Worm (Caenorhabditis elegans): Measurements from ENCODE around the gene F47B7.5.

- TF ChIP-seq blmp-1 (tag; optimal IDR thresholded peaks at IDR 0.05) (no peak), tlp-1 (tag; optimal IDR thresholded peaks at IDR 0.05) (no peak), nhr-76 (tag; optimal IDR thresholded peaks at IDR 0.05) (no peak), egl-27 (tag; optimal IDR thresholded peaks at IDR 0.05) (no peak), lin-39 (tag; optimal IDR thresholded peaks at IDR 0.05) (no peak), ama-1 (optimal IDR thresholded peaks at IDR 0.05) (no peak), lsy-2 (tag; optimal IDR thresholded peaks at IDR 0.05) (no peak)
These were observed 34.9 kb downstream of the F47B7.5 start, which contains the start of gene tag-18 for ce11 chrX:3733732-3734131.
